Fruit fly (Drosophila melanogaster) whole organism, embryonic: ENCODE data around the gene CG5921.

Experiments
- Blimp-1 ChIP-seq: fragments of 200-800 bp; sonication (Bioruptor generic); optimal IDR thresholded peaks from 3 replicates; lab custom pipeline; 2018; ENCODE audit warnings: missing biosample characterization, missing genetic modification characterization, mild to moderate bottlenecking, moderate library complexity, missing genetic modification reagents
- CG11398 ChIP-seq: fragments of 200-800 bp; sonication (Bioruptor generic); optimal IDR thresholded peaks from 2 replicates; lab custom pipeline; 2016; ENCODE audit warnings: missing biosample characterization, missing genetic modification characterization
- CG11456 ChIP-seq: fragments of 200-800 bp; sonication (Bioruptor generic); IDR thresholded peaks from 3 replicates; pipeline ENCODE4 v1.3.6; 2022; ENCODE audit warnings: missing biosample characterization, missing genetic modification characterization
- CG12236 ChIP-seq: fragments of 200-800 bp; sonication (Bioruptor generic); optimal IDR thresholded peaks from 2 replicates; lab custom pipeline; 2016; ENCODE audit warnings: missing biosample characterization, missing genetic modification characterization
- CG12769 ChIP-seq: fragments of 200-800 bp; sonication (Bioruptor generic); optimal IDR thresholded peaks from 2 replicates; lab custom pipeline; 2019; ENCODE audit warnings: missing biosample characterization, mild to moderate bottlenecking, missing genetic modification characterization, moderate library complexity
- CG14441 ChIP-seq: fragments of 200-800 bp; sonication (Bioruptor generic); IDR thresholded peaks from 2 replicates; pipeline ENCODE4 v1.3.6; 2022; ENCODE audit warnings: missing biosample characterization, missing genetic modification characterization
- CG14710 ChIP-seq: fragments of 200-800 bp; sonication (Bioruptor generic); optimal IDR thresholded peaks from 3 replicates; lab custom pipeline; 2019; ENCODE audit warnings: missing biosample characterization, mild to moderate bottlenecking, missing genetic modification characterization, moderate library complexity
- CG15011 ChIP-seq: fragments of 200-800 bp; sonication (Bioruptor generic); optimal IDR thresholded peaks from 3 replicates; lab custom pipeline; 2018; ENCODE audit warnings: missing biosample characterization, mild to moderate bottlenecking, missing genetic modification characterization
- CG16863 ChIP-seq: fragments of 200-800 bp; sonication (Bioruptor generic); optimal IDR thresholded peaks from 3 replicates; lab custom pipeline; 2016; ENCODE audit warnings: missing biosample characterization, missing genetic modification characterization
- CG17612 ChIP-seq: fragments of 200-800 bp; sonication (Bioruptor generic); IDR thresholded peaks from 2 replicates; pipeline ENCODE4 v1.3.6; 2022; ENCODE audit warnings: missing biosample characterization, missing genetic modification characterization
- CG2202 ChIP-seq: fragments of 200-800 bp; sonication (Bioruptor generic); optimal IDR thresholded peaks from 2 replicates; lab custom pipeline; 2018; ENCODE audit warnings: missing biosample characterization, mild to moderate bottlenecking, missing genetic modification characterization
- CG3995 ChIP-seq: fragments of 200-800 bp; sonication (Bioruptor generic); optimal IDR thresholded peaks from 3 replicates; lab custom pipeline; 2016; ENCODE audit warnings: missing biosample characterization, missing genetic modification characterization
- CG4360 ChIP-seq: fragments of 200-800 bp; sonication (Bioruptor generic); IDR thresholded peaks from 2 replicates; pipeline ENCODE4 v1.3.6; 2022; ENCODE audit warnings: missing biosample characterization, missing genetic modification characterization
- CG4424 ChIP-seq: fragments of 200-800 bp; sonication (Bioruptor generic); optimal IDR thresholded peaks from 3 replicates; lab custom pipeline; 2016; ENCODE audit warnings: missing biosample characterization, missing genetic modification characterization
- CG4820 ChIP-seq: fragments of 200-800 bp; sonication (Bioruptor generic); optimal IDR thresholded peaks from 3 replicates; lab custom pipeline; 2016; ENCODE audit warnings: missing biosample characterization, missing genetic modification characterization
- CG6654 ChIP-seq: fragments of 200-800 bp; sonication (Bioruptor generic); optimal IDR thresholded peaks from 2 replicates; lab custom pipeline; 2017; ENCODE audit warnings: missing biosample characterization, mild to moderate bottlenecking, missing genetic modification characterization
- CG7271 ChIP-seq: fragments of 200-800 bp; sonication (Bioruptor generic); optimal IDR thresholded peaks from 2 replicates; lab custom pipeline; 2018; ENCODE audit warnings: missing biosample characterization, mild to moderate bottlenecking, missing genetic modification characterization, moderate library complexity
- Dip3 ChIP-seq: fragments of 200-800 bp; sonication (Bioruptor generic); optimal IDR thresholded peaks from 3 replicates; lab custom pipeline; 2016; ENCODE audit warnings: missing biosample characterization, missing genetic modification characterization
- Dll ChIP-seq: fragments of 200-800 bp; sonication (Bioruptor generic); IDR thresholded peaks from 4 replicates; pipeline ENCODE4 v1.3.6; 2022; ENCODE audit warnings: missing biosample characterization, missing genetic modification characterization; ENCODE audit not compliant: partially characterized antibody
- Hr51 ChIP-seq, 2 experiments: fragments of 200-800 bp; sonication (Bioruptor generic); optimal IDR thresholded peaks; 2 replicates in 1 of 2; 3 replicates in 1 of 2; lab custom pipeline; 2016 to 2018; ENCODE audit warnings: missing biosample characterization in 2 of 2, missing genetic modification characterization in 2 of 2, mild to moderate bottlenecking in 1 of 2, moderate library complexity in 1 of 2
- Hsf ChIP-seq: fragments of 200-800 bp; sonication (Bioruptor generic); optimal IDR thresholded peaks from 3 replicates; lab custom pipeline; 2016; ENCODE audit warnings: missing biosample characterization, missing genetic modification characterization
- Lhr ChIP-seq: fragments of 200-800 bp; sonication (Bioruptor generic); optimal IDR thresholded peaks from 3 replicates; lab custom pipeline; 2017; ENCODE audit warnings: mild to moderate bottlenecking, missing biosample characterization, missing genetic modification reagents, missing genetic modification characterization
- Mes4 ChIP-seq: fragments of 200-800 bp; sonication (Bioruptor generic); optimal IDR thresholded peaks from 2 replicates; lab custom pipeline; 2016; ENCODE audit warnings: missing biosample characterization, missing genetic modification characterization
- amos ChIP-seq: fragments of 200-800 bp; sonication (Bioruptor generic); IDR thresholded peaks from 2 replicates; pipeline ENCODE4 v1.3.6; 2022; ENCODE audit warnings: missing biosample characterization, missing genetic modification characterization; ENCODE audit not compliant: partially characterized antibody
- fd96Cb ChIP-seq: fragments of 200-800 bp; sonication (Bioruptor generic); optimal IDR thresholded peaks from 2 replicates; lab custom pipeline; 2018; ENCODE audit warnings: missing biosample characterization, mild to moderate bottlenecking, missing genetic modification characterization, moderate library complexity
- gsb ChIP-seq: fragments of 200-800 bp; sonication (Bioruptor generic); IDR thresholded peaks from 2 replicates; pipeline ENCODE4 v1.3.6; 2022; ENCODE audit warnings: missing biosample characterization, missing genetic modification characterization
- gt ChIP-seq: fragments of 200-800 bp; sonication (Bioruptor generic); IDR thresholded peaks from 2 replicates; pipeline ENCODE4 v1.3.6; 2022; ENCODE audit warnings: missing biosample characterization, missing genetic modification characterization
- hkb ChIP-seq, 2 experiments: fragments of 200-800 bp in 1 of 2; fragments of >200 bp in 1 of 2; sonication (Bioruptor generic) in 1 of 2; IDR thresholded peaks in 1 of 2; optimal IDR thresholded peaks in 1 of 2; 2 replicates each; pipeline versions ENCODE4 v1.3.6 to Lab custom; 2017 to 2022; ENCODE audit warnings: missing biosample characterization in 1 of 2, missing genetic modification characterization in 1 of 2
- lola ChIP-seq, 3 experiments: fragments of >200 bp in 2 of 3; fragments of 200-800 bp in 1 of 3; sonication (Bioruptor generic) in 1 of 3; optimal IDR thresholded peaks; 2 replicates each; lab custom pipeline; 2017 to 2019; ENCODE audit warnings: missing biosample characterization in 3 of 3, missing genetic modification characterization in 3 of 3, mild to moderate bottlenecking in 1 of 3, moderate library complexity in 1 of 3
- mld ChIP-seq: fragments of 200-800 bp; sonication (Bioruptor generic); IDR thresholded peaks from 3 replicates; pipeline ENCODE4 v1.3.6; 2022; ENCODE audit warnings: missing biosample characterization, missing genetic modification characterization; ENCODE audit not compliant: partially characterized antibody
- ranshi ChIP-seq: fragments of 200-800 bp; sonication (Bioruptor generic); IDR thresholded peaks from 2 replicates; pipeline ENCODE4 v1.3.6; 2022; ENCODE audit warnings: missing biosample characterization, missing genetic modification characterization
- row ChIP-seq: fragments of 200-800 bp; sonication (Bioruptor generic); IDR thresholded peaks from 3 replicates; pipeline ENCODE4 v1.3.6; 2022; ENCODE audit warnings: missing biosample characterization, missing genetic modification characterization
- shn ChIP-seq: fragments of 200-800 bp; sonication (Bioruptor generic); optimal IDR thresholded peaks from 3 replicates; lab custom pipeline; 2016; ENCODE audit warnings: missing biosample characterization, missing genetic modification characterization
- sob ChIP-seq: fragments of 200-800 bp; sonication (Bioruptor generic); IDR thresholded peaks from 2 replicates; pipeline ENCODE4 v1.3.6; 2022; ENCODE audit warnings: missing biosample characterization, missing genetic modification characterization
- tap ChIP-seq: fragments of 200-800 bp; optimal IDR thresholded peaks from 3 replicates; lab custom pipeline; 2019; ENCODE audit warnings: missing biosample characterization, mild to moderate bottlenecking, missing genetic modification characterization, moderate library complexity
- tup ChIP-seq: fragments of 200-800 bp; sonication (Bioruptor generic); optimal IDR thresholded peaks from 2 replicates; lab custom pipeline; 2016; ENCODE audit warnings: missing biosample characterization, mild to moderate bottlenecking, missing genetic modification characterization, moderate library complexity
- unpg ChIP-seq: fragments of 200-800 bp; sonication (Bioruptor generic); optimal IDR thresholded peaks from 3 replicates; lab custom pipeline; 2018; ENCODE audit warnings: missing biosample characterization, mild to moderate bottlenecking, missing genetic modification characterization, moderate library complexity
- vfl ChIP-seq: fragments of 200-800 bp; sonication (Bioruptor generic); optimal IDR thresholded peaks from 2 replicates; lab custom pipeline; 2016; ENCODE audit warnings: missing biosample characterization, missing genetic modification characterization
- zen ChIP-seq: fragments of 200-800 bp; sonication (Bioruptor generic); optimal IDR thresholded peaks from 3 replicates; lab custom pipeline; 2018; ENCODE audit warnings: missing biosample characterization, mild to moderate bottlenecking, missing genetic modification characterization, moderate library complexity

Gene CG5921

dm6 chrX:6090809-6091667 is 40.4 kb downstream of the CG5921 start, which contains the start of the genes Nep1 and Mipp2 (continued):
- TF ChIP-seq CG12769 (peak; percentile 51), CG7271 (tag; lab: Kevin White, UChicago) (no peak), Hr51 (GFP tag; optimal IDR thresholded peaks at IDR 0.05; lab: Kevin White, UChicago) (peak; percentile 21 to 28), CG17612 (GFP tag; lab: Robert Waterston, UW) (no peak), tup (GFP tag; lab: Kevin White, UChicago) (no peak), CG3995 (no peak), CG4424 (GFP tag; lab: Kevin White, UChicago) (no peak), CG4820 (GFP tag; lab: Kevin White, UChicago) (no peak), ranshi (GFP tag; lab: Robert Waterston, UW) (peak; percentile 43; the same call in 1 of the 2 replicates), CG12236 (GFP tag; lab: Kevin White, UChicago) (no peak), tap (tag; lab: Kevin White, UChicago) (no peak), Lhr (GFP tag; lab: Kevin White, UChicago) (no peak), gsb (GFP tag; lab: Robert Waterston, UW) (0 out of 2 replicates have a peak, but pooled peaks have one; percentile 13), CG15011 (no peak), Hsf (GFP tag; lab: Kevin White, UChicago) (peak; percentile 2), CG14441 (GFP tag; lab: Robert Waterston, UW) (peak; percentile 61), vfl (GFP tag; lab: Kevin White, UChicago) (no peak), CG4360 (0 out of 2 replicates have a peak, but pooled peaks have one; percentile 5), lola (GFP tag; optimal IDR thresholded peaks at IDR 0.05; lab: Kevin White, UChicago) (no peak), fd96Cb (tag; lab: Kevin White, UChicago) (peak; percentile 26), Dll (no peak), Mes4 (GFP tag; lab: Kevin White, UChicago) (peak; percentile 9), sob (GFP tag; lab: Robert Waterston, UW) (peak; percentile 51; the same call in 1 of the 2 replicates), Blimp-1 (GFP tag; lab: Kevin White, UChicago) (no peak), row (GFP tag; lab: Robert Waterston, UW) (peak; percentile 89), amos (GFP tag; lab: Robert Waterston, UW) (no peak), CG14710 (no peak), unpg (GFP tag; lab: Kevin White, UChicago) (peak; percentile 48), hkb (optimal IDR thresholded peaks at IDR 0.05; lab: Kevin White, UChicago) (no peak), hkb (GFP tag; IDR thresholded peaks at IDR 0.05; lab: Robert Waterston, UW) (0 out of 2 replicates have a peak, but pooled peaks have one; percentile 6), CG11398 (no peak), gt (GFP tag; lab: Robert Waterston, UW) (no peak), Dip3 (GFP tag; lab: Kevin White, UChicago) (no peak), CG11456 (no peak), CG2202 (tag; lab: Kevin White, UChicago) (no peak), zen (tag; lab: Kevin White, UChicago) (no peak), shn (GFP tag; lab: Kevin White, UChicago) (peak; percentile 26), mld (GFP tag; lab: Robert Waterston, UW) (no peak), CG6654 (no peak), CG16863 (GFP tag; lab: Kevin White, UChicago) (peak; percentile 29)
